Worm (Caenorhabditis elegans): Measurements from ENCODE around the gene C51E3.10.

ce11 chrV:10145653-10146052 is 15.3 kb downstream of the C51E3.10 start, which contains the start of gene C51E3.9:
- no peak for TF ChIP-seq egl-27 (tag; optimal IDR thresholded peaks at IDR 0.05)
- no peak for TF ChIP-seq sox-4 (tag; optimal IDR thresholded peaks at IDR 0.05)
- TF ChIP-seq unc-86 (tag; optimal IDR thresholded peaks at IDR 0.05) = no peak
- no peak for TF ChIP-seq ceh-82 (tag; optimal IDR thresholded peaks at IDR 0.05)
